Worm (Caenorhabditis elegans): ENCODE data around the gene M01F1.4.

Gene M01F1.4

ce11 chrIII:3468384-3468783 is 41.4 kb downstream of the M01F1.4 start:
- no peak for TF ChIP-seq tbp1 (GFP tag; optimal IDR thresholded peaks at IDR 0.05)
- TF ChIP-seq unc-130 (GFP tag; optimal IDR thresholded peaks at IDR 0.05): no peak
- no peak for TF ChIP-seq mxl-1 (tag; optimal IDR thresholded peaks at IDR 0.05)
- peak; percentile 52 for TF ChIP-seq nhr-80 (tag; optimal IDR thresholded peaks at IDR 0.05)
- no peak for TF ChIP-seq fkh-3 (tag; optimal IDR thresholded peaks at IDR 0.05)
- TF ChIP-seq nhr-27 (tag; optimal IDR thresholded peaks at IDR 0.05): no peak
- no peak for TF ChIP-seq rcor-1 (GFP tag; IDR thresholded peaks at IDR 0.05)
- no peak for TF ChIP-seq ceh-79 (tag; optimal IDR thresholded peaks at IDR 0.05)
- no peak for TF ChIP-seq cebp-1 (GFP tag; IDR thresholded peaks at IDR 0.05)
- TF ChIP-seq cebp-1 (tag; optimal IDR thresholded peaks at IDR 0.05): peak; percentile 13

ce11 chrIII:3467013-3467412 is 42.8 kb downstream of the M01F1.4 start:
- TF ChIP-seq attf-6 (GFP tag; IDR thresholded peaks at IDR 0.05) (no peak), repo-1 (tag; optimal IDR thresholded peaks at IDR 0.05) (no peak), madf-8 (GFP tag; conservative IDR thresholded peaks at IDR 0.05) (no peak), nhr-120 (GFP tag; IDR thresholded peaks at IDR 0.05) (no peak), ztf-28 (GFP tag; IDR thresholded peaks at IDR 0.05) (no peak), pha-4 (tag; optimal IDR thresholded peaks at IDR 0.05) (no peak), nfyb-1 (GFP tag; IDR thresholded peaks at IDR 0.05) (peak; percentile 73), ceh-58 (GFP tag; IDR thresholded peaks at IDR 0.05) (no peak)

ce11 chrIII:3461403-3461802 is 48.4 kb downstream of the M01F1.4 start, which contains the start of gene pph-6:
TSS of gene pph-6 (plus strand) at chrIII:3461703.
- TF ChIP-seq hmg-20 (GFP tag; IDR thresholded peaks at IDR 0.05): no peak
- no peak for TF ChIP-seq snpc-4 (GFP tag; optimal IDR thresholded peaks at IDR 0.05)
- TF ChIP-seq snpc-4 (tag; optimal IDR thresholded peaks at IDR 0.05): no peak

ce11 chrIII:3460061-3460460 is 49.8 kb downstream of the M01F1.4 start, which contains the start of gene C34C12.8:
TSS of gene C34C12.8 (plus strand) at chrIII:3460406.
- peak; percentile 65 for TF ChIP-seq unc-130 (GFP tag; optimal IDR thresholded peaks at IDR 0.05)
- peak; percentile 93 for TF ChIP-seq D2030.7 (GFP tag; IDR thresholded peaks at IDR 0.05)
- peak; percentile 89 for TF ChIP-seq F49E8.2 (tag; optimal IDR thresholded peaks at IDR 0.05; ENCODE audit: insufficient read depth)
- TF ChIP-seq ets-4 (GFP tag; optimal IDR thresholded peaks at IDR 0.05): peak; percentile 3
- no peak for TF ChIP-seq F57A8.1 (GFP tag; optimal IDR thresholded peaks at IDR 0.05)
- no peak for TF ChIP-seq aptf-2 (GFP tag; conservative IDR thresholded peaks at IDR 0.05)
- peak; percentile 37 for TF ChIP-seq nhr-27 (tag; optimal IDR thresholded peaks at IDR 0.05)
- peak; percentile 91 for TF ChIP-seq lir-1 (GFP tag; conservative IDR thresholded peaks at IDR 0.05)
- TF ChIP-seq fkh-3 (tag; optimal IDR thresholded peaks at IDR 0.05): no peak
- TF ChIP-seq ceh-40 (GFP tag; IDR thresholded peaks at IDR 0.05): no peak
- no peak for TF ChIP-seq rpc-1 (optimal IDR thresholded peaks at IDR 0.05)
- TF ChIP-seq rpc-1 (tag; optimal IDR thresholded peaks at IDR 0.05): no peak
- peak; percentile 88 for TF ChIP-seq B0019.2 (GFP tag; conservative IDR thresholded peaks at IDR 0.05)
- TF ChIP-seq B0261.1 (tag; optimal IDR thresholded peaks at IDR 0.05): peak; percentile 14
- peak; percentile 57 for TF ChIP-seq B0035.1 (tag; optimal IDR thresholded peaks at IDR 0.05)
- TF ChIP-seq F23B12.7 (tag; optimal IDR thresholded peaks at IDR 0.05; ENCODE audit: insufficient read depth): peak; percentile 69
- TF ChIP-seq snpc-1.1 (tag; optimal IDR thresholded peaks at IDR 0.05; ENCODE audit: insufficient read depth): peak; percentile 76
- peak; percentile 50; the same call in 1 of the 2 replicates for TF ChIP-seq egl-44 (GFP tag; IDR thresholded peaks at IDR 0.05)
- peak; percentile 78 for TF ChIP-seq gei-17 (GFP tag; optimal IDR thresholded peaks at IDR 0.05)
- peak; percentile 75 for TF ChIP-seq let-526 (GFP tag; IDR thresholded peaks at IDR 0.05)
- TF ChIP-seq sdz-38 (tag; optimal IDR thresholded peaks at IDR 0.05): no peak
- TF ChIP-seq mes-4 (tag; optimal IDR thresholded peaks at IDR 0.05): peak; percentile 44
- TF ChIP-seq aptf-3 (GFP tag; IDR thresholded peaks at IDR 0.05): no peak
- TF ChIP-seq atf-7 (tag; optimal IDR thresholded peaks at IDR 0.05): peak; percentile 84
- TF ChIP-seq nfyb-1 (GFP tag; IDR thresholded peaks at IDR 0.05): peak; percentile 96
- peak; percentile 96 for TF ChIP-seq lin-40 (tag; optimal IDR thresholded peaks at IDR 0.05)
- peak; percentile 67; the same call in 1 of the 2 replicates for TF ChIP-seq Y95B8A.8 (GFP tag; IDR thresholded peaks at IDR 0.05)
- peak; percentile 12 for TF ChIP-seq F10E7.11 (tag; optimal IDR thresholded peaks at IDR 0.05)
